Fruit fly (Drosophila melanogaster): ENCODE data around the gene jus.

- TF ChIP-seq CG7368 (GFP tag; optimal IDR thresholded peaks at IDR 0.05) (peak; percentile 15), cyc (GFP tag; optimal IDR thresholded peaks at IDR 0.05) (no peak), eg (GFP tag; IDR thresholded peaks at IDR 0.05) (peak; percentile 76), Eip75B (GFP tag; optimal IDR thresholded peaks at IDR 0.05) (peak; percentile 24)
Observed at dm6 chr3R:29204612-29205480, 10.1 kb upstream of the jus start.

Data from whole organism, prepupa.